Fruit fly (Drosophila melanogaster): ENCODE results near the gene PGRP-LC.

PGRP-LC gene

dm6 chr3L:9377198-9378035 lies 38.8 kb downstream of the PGRP-LC start, which contains the start of gene Hsp26 (continued):
- peak; percentile 87 for TF ChIP-seq gcm (GFP tag; optimal IDR thresholded peaks at IDR 0.05)
- peak; percentile 43 for TF ChIP-seq CG7987 (GFP tag; optimal IDR thresholded peaks at IDR 0.05)
- no peak for TF ChIP-seq inv (GFP tag; IDR thresholded peaks at IDR 0.05; ENCODE audit: partially characterized antibody)
- peak; percentile 66 for TF ChIP-seq ssp (GFP tag; IDR thresholded peaks at IDR 0.05)
- TF ChIP-seq Opbp (GFP tag; IDR thresholded peaks at IDR 0.05; ENCODE audit: partially characterized antibody), result no peak
- TF ChIP-seq toy (GFP tag; IDR thresholded peaks at IDR 0.05), result no peak
- peak; percentile 74 for TF ChIP-seq CG10147 (GFP tag; optimal IDR thresholded peaks at IDR 0.05)
- no peak for TF ChIP-seq exex (tag; optimal IDR thresholded peaks at IDR 0.05)
- TF ChIP-seq wor (GFP tag; IDR thresholded peaks at IDR 0.05), result peak; percentile 52; the same call in 1 of the 2 replicates
- TF ChIP-seq CG18476 (GFP tag; optimal IDR thresholded peaks at IDR 0.05), result peak; percentile 74
- peak; percentile 44 for TF ChIP-seq CG4617 (GFP tag; optimal IDR thresholded peaks at IDR 0.05; ENCODE audit: borderline replicate concordance)
- TF ChIP-seq Meics (GFP tag; optimal IDR thresholded peaks at IDR 0.05), result peak; percentile 80
- peak; percentile 62 for TF ChIP-seq slou (GFP tag; optimal IDR thresholded peaks at IDR 0.05)
- peak; percentile 90 for TF ChIP-seq PHDP (tag; optimal IDR thresholded peaks at IDR 0.05)
- TF ChIP-seq br (optimal IDR thresholded peaks at IDR 0.05), result no peak
- TF ChIP-seq CG11093 (GFP tag; IDR thresholded peaks at IDR 0.05), result peak; percentile 64; the same call in 2 of the 3 replicates
- peak; percentile 54 for TF ChIP-seq pb (GFP tag; optimal IDR thresholded peaks at IDR 0.05)
- peak; percentile 85 for TF ChIP-seq ken (GFP tag; IDR thresholded peaks at IDR 0.05)
- TF ChIP-seq Hr78 (GFP tag; optimal IDR thresholded peaks at IDR 0.05), result peak in 1 of 2 experiments; percentile 64
- peak; percentile 58 for TF ChIP-seq sqz (GFP tag; optimal IDR thresholded peaks at IDR 0.05)
- no peak for TF ChIP-seq cad (GFP tag; optimal IDR thresholded peaks at IDR 0.05)
- TF ChIP-seq caup (GFP tag; optimal IDR thresholded peaks at IDR 0.05; ENCODE audit: severe bottlenecking), result peak; percentile 83
- TF ChIP-seq gem (tag; optimal IDR thresholded peaks at IDR 0.05), result peak; percentile 92
- TF ChIP-seq Ada2b (GFP tag; IDR thresholded peaks at IDR 0.05), result peak; percentile 84
- TF ChIP-seq disco-r (GFP tag; optimal IDR thresholded peaks at IDR 0.05), result peak; percentile 83
- peak; percentile 89 for TF ChIP-seq HLH3B (GFP tag; IDR thresholded peaks at IDR 0.05)
- TF ChIP-seq CG17568 (GFP tag; optimal IDR thresholded peaks at IDR 0.05), result peak; percentile 84
- TF ChIP-seq CoRest (tag; optimal IDR thresholded peaks at IDR 0.05), result peak; percentile 81
- TF ChIP-seq ttk (GFP tag; IDR thresholded peaks at IDR 0.05), result peak; percentile 73
- TF ChIP-seq chn (GFP tag; optimal IDR thresholded peaks at IDR 0.05), result peak; percentile 79
- TF ChIP-seq ac (GFP tag; optimal IDR thresholded peaks at IDR 0.05), result no peak
- TF ChIP-seq fd64A (GFP tag; optimal IDR thresholded peaks at IDR 0.05), result no peak
- TF ChIP-seq Side (GFP tag; optimal IDR thresholded peaks at IDR 0.05), result peak; percentile 90
- TF ChIP-seq CG17361 (GFP tag; IDR thresholded peaks at IDR 0.05), result peak; percentile 84
- TF ChIP-seq sd (tag; optimal IDR thresholded peaks at IDR 0.05), result peak; percentile 59
- TF ChIP-seq CG10321 (GFP tag; IDR thresholded peaks at IDR 0.05), result peak; percentile 24; the same call in 1 of the 2 replicates
- TF ChIP-seq CG3281 (GFP tag; optimal IDR thresholded peaks at IDR 0.05), result peak; percentile 84
- no peak; the same call in 1 of the 2 replicates for TF ChIP-seq CG10959 (GFP tag; IDR thresholded peaks at IDR 0.05)
- TF ChIP-seq CG1024 (GFP tag; IDR thresholded peaks at IDR 0.05), result peak; percentile 77
- peak; percentile 75 for TF ChIP-seq phol (tag; optimal IDR thresholded peaks at IDR 0.05)
- TF ChIP-seq lbe (GFP tag; optimal IDR thresholded peaks at IDR 0.05), result peak; percentile 90
- TF ChIP-seq odd (GFP tag; optimal IDR thresholded peaks at IDR 0.05), result peak; percentile 86
- TF ChIP-seq CG4730 (GFP tag; IDR thresholded peaks at IDR 0.05), result peak; percentile 65
- TF ChIP-seq CG5180 (GFP tag; optimal IDR thresholded peaks at IDR 0.05), result peak; percentile 54
- TF ChIP-seq tio (GFP tag; optimal IDR thresholded peaks at IDR 0.05), result peak; percentile 72
- TF ChIP-seq CG2678 (tag; optimal IDR thresholded peaks at IDR 0.05), result peak; percentile 86
- peak; percentile 83 for TF ChIP-seq fu2 (GFP tag; optimal IDR thresholded peaks at IDR 0.05)
- TF ChIP-seq CG9932 (GFP tag; IDR thresholded peaks at IDR 0.05), result peak; percentile 61
